Worm (Caenorhabditis elegans) whole organism, late embryonic: Measurements from ENCODE around the gene F57A8.1.
"Not testable (repeated sequence)": the region's sequence is repeated elsewhere in the genome, so short reads cannot be mapped to it uniquely, and the experiment has no call there.

Source experiments
- F13H6.1 ChIP-seq: sonication (generic microtip); optimal IDR thresholded peaks from 2 replicates; lab custom pipeline; 2016; ENCODE audit warnings: missing genetic modification characterization, missing compliant biosample characterization
- ceh-31 ChIP-seq: sonication (generic microtip); optimal IDR thresholded peaks from 2 replicates; lab custom pipeline; 2016; ENCODE audit warnings: missing genetic modification characterization, missing compliant biosample characterization
- ceh-9 ChIP-seq: sonication (generic microtip); optimal IDR thresholded peaks from 2 replicates; lab custom pipeline; 2016; ENCODE audit warnings: mild to moderate bottlenecking, missing genetic modification characterization, inconsistent platforms, missing compliant biosample characterization
- nfya-1 ChIP-seq: sonication (generic microtip); optimal IDR thresholded peaks from 2 replicates; lab custom pipeline; 2017; ENCODE audit warnings: missing genetic modification characterization, mild to moderate bottlenecking, missing compliant biosample characterization, antibody characterized with exemption, moderate library complexity
- unc-86 ChIP-seq: sonication (generic microtip); optimal IDR thresholded peaks from 2 replicates; lab custom pipeline; 2016; ENCODE audit warnings: missing genetic modification characterization, missing compliant biosample characterization

ce11 chrV:10004048-10004761 lies 32.9 kb upstream of the F57A8.1 start, which contains the start of gene uda-1:
- TF ChIP-seq ceh-9 (tag; lab: Kevin White, UChicago); unc-86 (tag; lab: Kevin White, UChicago); nfya-1 (tag; lab: Kevin White, UChicago); F13H6.1; ceh-31 (tag; lab: Kevin White, UChicago): not testable (repeated sequence)
